Fruit fly (Drosophila melanogaster): ENCODE measurements around the gene Kaz-m1.

Kaz-m1 gene

DNA sequence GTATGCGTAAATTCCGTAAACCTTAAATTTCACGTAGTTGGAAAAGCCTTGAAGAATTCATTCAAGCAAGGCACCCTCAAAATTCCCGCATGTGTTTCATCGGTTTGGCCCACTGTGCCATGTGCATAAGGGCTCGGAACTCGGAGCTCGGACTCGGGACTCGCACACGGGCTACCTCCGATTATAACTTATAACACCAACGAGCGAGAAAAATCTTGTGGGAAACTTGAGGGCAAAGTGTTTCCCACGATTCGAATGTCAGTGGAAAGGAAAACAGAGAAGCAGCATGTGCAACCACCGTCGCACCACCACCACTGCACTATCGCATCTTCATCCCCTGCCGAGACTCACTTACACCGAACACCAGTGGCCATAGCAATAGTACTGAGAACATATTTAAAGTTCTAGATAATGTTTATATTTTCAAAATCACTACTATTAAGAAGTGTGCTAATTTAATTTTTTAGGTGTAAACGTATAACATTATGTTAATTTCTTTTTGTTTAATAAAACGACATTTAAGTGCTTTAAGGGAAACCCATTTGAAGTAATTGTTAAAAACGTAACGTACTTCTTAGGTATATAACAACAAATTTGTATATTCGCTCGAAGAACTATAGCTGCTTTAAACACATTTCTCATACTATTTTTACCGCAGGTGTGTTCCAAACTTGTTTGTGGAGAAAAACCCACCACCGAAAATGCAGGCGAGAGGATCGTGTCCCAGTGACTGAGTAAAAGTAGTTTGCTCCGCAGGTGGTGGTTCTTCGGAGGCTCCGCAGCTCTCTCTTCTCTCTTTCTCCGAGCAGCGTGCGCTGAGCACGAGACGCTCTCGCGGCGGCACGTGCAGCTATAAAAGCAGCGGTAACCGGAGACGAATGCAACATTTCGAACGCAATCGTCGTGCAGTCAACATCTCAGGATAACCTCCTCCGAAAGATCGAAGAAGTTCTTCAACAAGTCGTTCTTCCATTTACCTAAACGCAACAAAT is 21.9 kb downstream of the Kaz-m1 start:
- TF ChIP-seq dl (GFP tag; optimal IDR thresholded peaks at IDR 0.05; ENCODE audit: insufficient read depth in 1 of 2, partially characterized antibody in 2 of 2) (peak; percentile 31 to 48), brk (GFP tag; optimal IDR thresholded peaks at IDR 0.05) (peak; percentile 85), Hr78 (GFP tag; optimal IDR thresholded peaks at IDR 0.05) (no peak), OdsH (GFP tag; optimal IDR thresholded peaks at IDR 0.05) (peak; percentile 91), Dif (GFP tag; optimal IDR thresholded peaks at IDR 0.05; ENCODE audit: partially characterized antibody) (peak; percentile 71), psq (GFP tag; optimal IDR thresholded peaks at IDR 0.05) (peak; percentile 88), Myc (optimal IDR thresholded peaks at IDR 0.05) (no peak), CrebA (GFP tag; optimal IDR thresholded peaks at IDR 0.05; ENCODE audit: borderline replicate concordance) (no peak), dmrt93B (GFP tag; optimal IDR thresholded peaks at IDR 0.05) (peak; percentile 87), lola (GFP tag; optimal IDR thresholded peaks at IDR 0.05) (no peak), usp (GFP tag; optimal IDR thresholded peaks at IDR 0.05) (no peak), N (GFP tag; optimal IDR thresholded peaks at IDR 0.05) (no peak), Abd-B (GFP tag; optimal IDR thresholded peaks at IDR 0.05) (no peak), woc (GFP tag; optimal IDR thresholded peaks at IDR 0.05) (peak; percentile 93), Hr83 (GFP tag; optimal IDR thresholded peaks at IDR 0.05; ENCODE audit: poor library complexity, severe bottlenecking) (no peak), HLH106 (tag; optimal IDR thresholded peaks at IDR 0.05) (peak; percentile 94), fru (GFP tag; optimal IDR thresholded peaks at IDR 0.05) (peak; percentile 96), sage (GFP tag; optimal IDR thresholded peaks at IDR 0.05) (peak; percentile 61), Vsx2 (GFP tag; optimal IDR thresholded peaks at IDR 0.05; ENCODE audit: partially characterized antibody) (peak; percentile 18), jim (GFP tag; optimal IDR thresholded peaks at IDR 0.05) (no peak), foxo (GFP tag; optimal IDR thresholded peaks at IDR 0.05) (peak in 1 of 2 experiments; percentile 91), ey (GFP tag; optimal IDR thresholded peaks at IDR 0.05) (peak; percentile 88), Sp1 (GFP tag; optimal IDR thresholded peaks at IDR 0.05) (peak; percentile 97), rgr (GFP tag; optimal IDR thresholded peaks at IDR 0.05) (peak; percentile 86), dsf (GFP tag; optimal IDR thresholded peaks at IDR 0.05; ENCODE audit: borderline replicate concordance) (peak; percentile 55), tai (GFP tag; optimal IDR thresholded peaks at IDR 0.05) (peak; percentile 76), Jra (GFP tag; optimal IDR thresholded peaks at IDR 0.05) (peak; percentile 80), Mio (GFP tag; optimal IDR thresholded peaks at IDR 0.05) (no peak), GATAd (GFP tag; optimal IDR thresholded peaks at IDR 0.05) (no peak), sv (GFP tag; optimal IDR thresholded peaks at IDR 0.05) (peak; percentile 72), CG9705 (GFP tag; optimal IDR thresholded peaks at IDR 0.05) (peak; percentile 84), Rel (GFP tag; optimal IDR thresholded peaks at IDR 0.05) (no peak), Rel (tag; optimal IDR thresholded peaks at IDR 0.05) (peak; percentile 54), br (GFP tag; optimal IDR thresholded peaks at IDR 0.05) (peak; percentile 90), Hnf4 (GFP tag; optimal IDR thresholded peaks at IDR 0.05) (peak; percentile 71), CG32264 (GFP tag; optimal IDR thresholded peaks at IDR 0.05) (peak; percentile 75), h (GFP tag; optimal IDR thresholded peaks at IDR 0.05) (peak; percentile 93), pan (optimal IDR thresholded peaks at IDR 0.05) (no peak), Dfd (GFP tag; optimal IDR thresholded peaks at IDR 0.05) (peak; percentile 73)

DNA sequence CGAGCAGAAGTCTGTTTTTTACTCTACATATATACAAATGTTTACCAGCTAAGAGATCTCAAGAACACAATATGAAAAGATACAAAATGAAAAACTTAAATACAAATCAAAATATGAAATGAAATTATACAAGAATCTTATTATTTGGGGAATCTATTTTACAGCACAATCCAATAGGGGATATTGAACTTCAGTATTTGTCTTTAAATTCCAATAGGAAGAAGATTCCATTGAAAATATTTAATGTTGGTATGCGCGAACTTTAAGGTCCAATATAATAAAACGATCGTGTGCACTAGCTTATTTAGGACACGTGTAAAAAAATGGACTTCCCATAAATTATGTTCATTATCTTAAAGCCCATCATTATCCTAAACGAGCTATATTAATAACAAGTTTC is 23.4 kb downstream of the Kaz-m1 start:
- TF ChIP-seq Rel (GFP tag; optimal IDR thresholded peaks at IDR 0.05): no peak
- TF ChIP-seq Rel (tag; optimal IDR thresholded peaks at IDR 0.05): no peak
- no peak for TF ChIP-seq CrebA (GFP tag; optimal IDR thresholded peaks at IDR 0.05; ENCODE audit: borderline replicate concordance)
- TF ChIP-seq dmrt93B (GFP tag; optimal IDR thresholded peaks at IDR 0.05): no peak
- TF ChIP-seq Sp1 (GFP tag; optimal IDR thresholded peaks at IDR 0.05): no peak
- TF ChIP-seq Mio (GFP tag; optimal IDR thresholded peaks at IDR 0.05): no peak
- TF ChIP-seq Vsx2 (GFP tag; optimal IDR thresholded peaks at IDR 0.05; ENCODE audit: partially characterized antibody): no peak
- no peak for TF ChIP-seq psq (GFP tag; optimal IDR thresholded peaks at IDR 0.05)
- no peak for TF ChIP-seq woc (GFP tag; optimal IDR thresholded peaks at IDR 0.05)

Data from whole organism, wandering third instar larva.